Worm (Caenorhabditis elegans) whole organism, late embryonic: ENCODE measurements around the gene Y43F8B.29.

Experiments used
- ceh-30 ChIP-seq: fragments of 150-350 bp; optimal IDR thresholded peaks from 2 replicates; lab custom pipeline; 2014; ENCODE audit warnings: missing biosample characterization, missing genetic modification characterization
- dve-1 ChIP-seq: sonication (generic microtip); optimal IDR thresholded peaks from 2 replicates; lab custom pipeline; 2017; ENCODE audit warnings: antibody characterized with exemption, mild to moderate bottlenecking, missing genetic modification characterization, missing compliant biosample characterization
- tbx-7 ChIP-seq: sonication (generic microtip); optimal IDR thresholded peaks from 2 replicates; lab custom pipeline; 2016; ENCODE audit warnings: missing genotype, missing genetic modification characterization, missing compliant biosample characterization
- unc-86 ChIP-seq: sonication (generic microtip); optimal IDR thresholded peaks from 2 replicates; lab custom pipeline; 2016; ENCODE audit warnings: missing genetic modification characterization, missing compliant biosample characterization

ce11 chrV:19518468-19519168 is 27.2 kb downstream of the Y43F8B.29 start:
- TF ChIP-seq dve-1 (no peak), tbx-7 (tag; lab: Kevin White, UChicago) (no peak), unc-86 (tag; lab: Kevin White, UChicago) (no peak), ceh-30 (tag; lab: Kevin White, UChicago) (no peak)
